Worm (Caenorhabditis elegans) whole organism, early embryonic: ENCODE measurements around the gene C29F5.1.

ENCODE experiments used
- F13C5.2 ChIP-seq: sonication (generic microtip); optimal IDR thresholded peaks from 2 replicates; lab custom pipeline; 2017; ENCODE audit warnings: mild to moderate bottlenecking, missing genetic modification characterization, inconsistent platforms, missing compliant biosample characterization
- aly-1 ChIP-seq: sonication (generic microtip); optimal IDR thresholded peaks from 2 replicates; lab custom pipeline; 2016; ENCODE audit warnings: missing genetic modification characterization, missing compliant biosample characterization
- ama-1 ChIP-seq: fragments of 150-350 bp; optimal IDR thresholded peaks from 2 replicates; lab custom pipeline; 2014
- ceh-36 ChIP-seq: sonication (generic microtip); optimal IDR thresholded peaks from 2 replicates; lab custom pipeline; 2016; ENCODE audit warnings: missing genetic modification characterization, inconsistent platforms, missing compliant biosample characterization
- flt-1 ChIP-seq: fragments of 200-800 bp; sonication (Bioruptor generic); IDR thresholded peaks from 2 replicates; pipeline ENCODE4 v1.3.6; 2022; ENCODE audit warnings: missing genetic modification characterization, missing compliant biosample characterization
- hmg-4 ChIP-seq: fragments of 200-800 bp; sonication (Bioruptor generic); optimal IDR thresholded peaks from 2 replicates; lab custom pipeline; 2018; ENCODE audit warnings: mild to moderate bottlenecking, missing genetic modification characterization, missing compliant biosample characterization
- scrt-1 ChIP-seq: fragments of 200-800 bp; sonication (Bioruptor generic); IDR thresholded peaks from 2 replicates; pipeline ENCODE4 v1.3.6; 2022; ENCODE audit warnings: missing genetic modification characterization, missing compliant biosample characterization
- tbx-37 ChIP-seq: fragments of 200-800 bp; sonication (Bioruptor generic); conservative IDR thresholded peaks from 2 replicates; pipeline ENCODE4 v1.3.6; 2022; ENCODE audit warnings: missing genetic modification reagents, missing genetic modification characterization, missing compliant biosample characterization

DNA sequence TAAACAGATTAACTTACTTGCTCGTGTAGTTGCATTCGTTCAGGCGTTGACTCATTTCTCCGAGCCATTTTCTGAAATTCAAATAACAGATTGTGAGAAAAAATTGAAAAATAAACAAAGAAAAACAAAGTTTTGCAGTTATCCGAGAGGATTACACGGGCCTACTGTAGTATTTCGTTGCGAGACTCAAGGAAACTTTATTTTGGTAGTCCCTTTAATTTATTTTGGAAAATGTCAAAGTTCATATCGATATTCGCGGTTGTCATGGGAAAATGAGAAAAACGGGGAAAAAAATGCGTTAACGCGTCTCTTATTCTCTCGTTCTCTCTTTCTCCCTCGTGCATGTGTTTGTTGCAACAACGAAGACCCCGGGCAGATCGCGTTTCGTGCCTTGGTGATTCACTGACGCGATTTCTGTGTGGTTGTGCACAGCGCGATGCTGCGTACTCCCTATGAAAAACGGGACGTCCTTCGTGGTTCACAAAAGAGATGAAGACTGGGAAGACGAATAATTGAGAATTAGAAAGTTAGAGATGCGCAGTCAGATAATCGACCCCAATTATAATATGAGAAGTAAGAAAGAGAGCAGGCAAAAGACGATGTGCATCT lies 28.0 kb downstream of the C29F5.1 start, which contains the start of gene set-4:
- TF ChIP-seq scrt-1 (GFP tag; lab: Robert Waterston, UW) (no peak), ama-1 (lab: Kevin White, UChicago) (no peak), aly-1 (no peak), flt-1 (GFP tag; lab: Robert Waterston, UW) (no peak), hmg-4 (GFP tag; lab: Kevin White, UChicago) (peak; percentile 82), F13C5.2 (peak; percentile 79), ceh-36 (tag; lab: Kevin White, UChicago) (peak; percentile 31), tbx-37 (GFP tag; lab: Robert Waterston, UW) (no peak)
